Fruit fly (Drosophila melanogaster) S2 (cell line): ENCODE data around the gene Rab14.

Experiments used
- CG8478 ChIP-seq: fragments of >200 bp; optimal IDR thresholded peaks from 2 replicates; lab custom pipeline; 2018
- CTCF ChIP-seq, 2 experiments: fragments of >200 bp; optimal IDR thresholded peaks; 2 replicates each; lab custom pipeline; 2018

Gene Rab14

dm6 chr2L:14351441-14352127 lies 3.4 kb upstream of the Rab14 start, which contains the start of gene CG43052:
Gene CG43052 (plus strand): TSS chr2L:14352077.
- no peak for TF ChIP-seq CTCF (optimal IDR thresholded peaks at IDR 0.05; lab: Kevin White, UChicago)
- TF ChIP-seq CG8478: no peak

- TF ChIP-seq CTCF (optimal IDR thresholded peaks at IDR 0.05; lab: Kevin White, UChicago) (no peak), CG8478 (no peak)
Observed at dm6 chr2L:14355852-14356174, 868 bp downstream of the Rab14 start.

dm6 chr2L:14356279-14356678 lies 1.3 kb downstream of the Rab14 start:
- no peak for TF ChIP-seq CG8478
- TF ChIP-seq CTCF (optimal IDR thresholded peaks at IDR 0.05; lab: Kevin White, UChicago): no peak

- no peak for TF ChIP-seq CTCF (optimal IDR thresholded peaks at IDR 0.05; lab: Kevin White, UChicago)
- no peak for TF ChIP-seq CG8478
Observed at dm6 chr2L:14356793-14357372, 1.9 kb downstream of the Rab14 start.

dm6 chr2L:14358780-14359462 lies 4.0 kb downstream of the Rab14 start, which contains the start of gene Pgant35A:
Gene Pgant35A (plus strand): TSS chr2L:14359252.
- TF ChIP-seq CTCF (optimal IDR thresholded peaks at IDR 0.05; lab: Kevin White, UChicago): peak; percentile 4 to 33
- TF ChIP-seq CG8478: no peak

dm6 chr2L:14361281-14361680 lies 6.3 kb downstream of the Rab14 start:
- TF ChIP-seq CTCF (optimal IDR thresholded peaks at IDR 0.05; lab: Kevin White, UChicago) (no peak), CG8478 (no peak)

dm6 chr2L:14361736-14362180 lies 6.8 kb downstream of the Rab14 start, which contains the start of gene spel1:
Gene spel1 (plus strand): TSS chr2L:14362069.
- TF ChIP-seq CG8478 (no peak), CTCF (optimal IDR thresholded peaks at IDR 0.05; lab: Kevin White, UChicago) (no peak)

- TF ChIP-seq CG8478 (no peak), CTCF (optimal IDR thresholded peaks at IDR 0.05; lab: Kevin White, UChicago) (no peak)
Observed at dm6 chr2L:14366590-14367273, 11.8 kb downstream of the Rab14 start.

- TF ChIP-seq CG8478: no peak
- TF ChIP-seq CTCF (optimal IDR thresholded peaks at IDR 0.05; lab: Kevin White, UChicago): no peak
Observed at dm6 chr2L:14367274-14367669, 12.3 kb downstream of the Rab14 start.

dm6 chr2L:14368833-14369232 lies 13.9 kb downstream of the Rab14 start:
- TF ChIP-seq CTCF (optimal IDR thresholded peaks at IDR 0.05; lab: Kevin White, UChicago) (no peak), CG8478 (no peak)

- TF ChIP-seq CG8478 (no peak), CTCF (optimal IDR thresholded peaks at IDR 0.05; lab: Kevin White, UChicago) (no peak)
Observed at dm6 chr2L:14369933-14370776, 15.2 kb downstream of the Rab14 start.

dm6 chr2L:14370777-14371096 lies 15.8 kb downstream of the Rab14 start:
- TF ChIP-seq CG8478 (no peak), CTCF (optimal IDR thresholded peaks at IDR 0.05; lab: Kevin White, UChicago) (no peak)

- TF ChIP-seq CTCF (optimal IDR thresholded peaks at IDR 0.05; lab: Kevin White, UChicago): no peak
Observed at dm6 chr2L:14372254-14372717, 17.3 kb downstream of the Rab14 start.

- TF ChIP-seq CTCF (optimal IDR thresholded peaks at IDR 0.05; lab: Kevin White, UChicago) (no peak), CG8478 (no peak)
Observed at dm6 chr2L:14373250-14373649, 18.3 kb downstream of the Rab14 start.

- TF ChIP-seq CTCF (optimal IDR thresholded peaks at IDR 0.05; lab: Kevin White, UChicago): no peak
- TF ChIP-seq CG8478: no peak
Observed at dm6 chr2L:14374024-14374423, 19.1 kb downstream of the Rab14 start.
